Worm (Caenorhabditis elegans) whole organism, early embryonic: ENCODE measurements around the gene hpk-1.

Source experiments
- B0310.2 ChIP-seq: sonication (generic microtip); optimal IDR thresholded peaks from 2 replicates; lab custom pipeline; 2016; ENCODE audit warnings: mild to moderate bottlenecking, missing genetic modification characterization, missing compliant biosample characterization
- F13C5.2 ChIP-seq: sonication (generic microtip); optimal IDR thresholded peaks from 2 replicates; lab custom pipeline; 2017; ENCODE audit warnings: mild to moderate bottlenecking, missing genetic modification characterization, inconsistent platforms, missing compliant biosample characterization
- aly-1 ChIP-seq: sonication (generic microtip); optimal IDR thresholded peaks from 2 replicates; lab custom pipeline; 2016; ENCODE audit warnings: missing genetic modification characterization, missing compliant biosample characterization
- ama-1 ChIP-seq: fragments of 150-350 bp; optimal IDR thresholded peaks from 2 replicates; lab custom pipeline; 2014
- ceh-13 ChIP-seq: fragments of 200-800 bp; sonication (Bioruptor generic); optimal IDR thresholded peaks from 2 replicates; lab custom pipeline; 2018; ENCODE audit warnings: mild to moderate bottlenecking, missing genetic modification characterization, missing compliant biosample characterization
- ceh-36 ChIP-seq: sonication (generic microtip); optimal IDR thresholded peaks from 2 replicates; lab custom pipeline; 2016; ENCODE audit warnings: missing genetic modification characterization, inconsistent platforms, missing compliant biosample characterization
- ets-7 ChIP-seq: sonication (generic microtip); optimal IDR thresholded peaks from 2 replicates; lab custom pipeline; 2016; ENCODE audit warnings: missing genotype, missing genetic modification characterization, missing compliant biosample characterization
- flt-1 ChIP-seq: fragments of 200-800 bp; sonication (Bioruptor generic); IDR thresholded peaks from 2 replicates; pipeline ENCODE4 v1.3.6; 2022; ENCODE audit warnings: missing genetic modification characterization, missing compliant biosample characterization
- hmbx-1 ChIP-seq: sonication (generic microtip); optimal IDR thresholded peaks from 2 replicates; lab custom pipeline; 2016; ENCODE audit warnings: mild to moderate bottlenecking, missing genetic modification characterization, missing compliant biosample characterization
- hmg-4 ChIP-seq: fragments of 200-800 bp; sonication (Bioruptor generic); optimal IDR thresholded peaks from 2 replicates; lab custom pipeline; 2018; ENCODE audit warnings: mild to moderate bottlenecking, missing genetic modification characterization, missing compliant biosample characterization
- hnd-1 ChIP-seq: sonication (generic microtip); optimal IDR thresholded peaks from 2 replicates; lab custom pipeline; 2016; ENCODE audit warnings: missing genetic modification characterization, missing compliant biosample characterization
- pes-1 ChIP-seq: fragments of 200-800 bp; sonication (Bioruptor generic); IDR thresholded peaks from 2 replicates; pipeline ENCODE4 v1.3.6; 2022; ENCODE audit warnings: missing genetic modification reagents, missing genetic modification characterization, missing compliant biosample characterization
- scrt-1 ChIP-seq: fragments of 200-800 bp; sonication (Bioruptor generic); IDR thresholded peaks from 2 replicates; pipeline ENCODE4 v1.3.6; 2022; ENCODE audit warnings: missing genetic modification characterization, missing compliant biosample characterization
- sea-1 ChIP-seq: fragments of 200-800 bp; sonication (Bioruptor generic); conservative IDR thresholded peaks from 2 replicates; pipeline ENCODE4 v1.3.6; 2022; ENCODE audit warnings: missing genetic modification characterization, missing compliant biosample characterization
- tbx-11 ChIP-seq: fragments of 200-800 bp; sonication (Bioruptor generic); IDR thresholded peaks from 2 replicates; pipeline ENCODE4 v1.3.6; 2022; ENCODE audit warnings: missing genetic modification characterization, missing compliant biosample characterization
- tbx-37 ChIP-seq: fragments of 200-800 bp; sonication (Bioruptor generic); conservative IDR thresholded peaks from 2 replicates; pipeline ENCODE4 v1.3.6; 2022; ENCODE audit warnings: missing genetic modification reagents, missing genetic modification characterization, missing compliant biosample characterization
- tra-4 ChIP-seq: sonication (generic microtip); optimal IDR thresholded peaks from 2 replicates; lab custom pipeline; 2017; ENCODE audit warnings: missing genetic modification characterization, missing compliant biosample characterization

Gene hpk-1

ce11 chrX:4252047-4252446, 35.0 kb upstream of the hpk-1 start, which contains the start of gene srv-5:
srv-5 (plus strand) TSS chrX:4252347.
- no peak for TF ChIP-seq hmbx-1 (tag; lab: Kevin White, UChicago)
- no peak for TF ChIP-seq tbx-11 (GFP tag; lab: Robert Waterston, UW)
- TF ChIP-seq B0310.2 (tag; lab: Kevin White, UChicago) = no peak
- TF ChIP-seq pes-1 (GFP tag; lab: Robert Waterston, UW) = no peak
- no peak for TF ChIP-seq hnd-1 (tag; lab: Kevin White, UChicago)
- no peak for TF ChIP-seq ceh-13 (GFP tag; lab: Kevin White, UChicago)
- no peak for TF ChIP-seq ceh-36 (tag; lab: Kevin White, UChicago)
- TF ChIP-seq scrt-1 (GFP tag; lab: Robert Waterston, UW) = no peak
- TF ChIP-seq sea-1 (GFP tag; lab: Robert Waterston, UW) = no peak
- no peak for TF ChIP-seq F13C5.2
- TF ChIP-seq flt-1 (GFP tag; lab: Robert Waterston, UW) = no peak
- TF ChIP-seq ets-7 (tag; lab: Kevin White, UChicago) = no peak
- TF ChIP-seq tbx-37 = no peak

ce11 chrX:4248949-4249348, 31.9 kb upstream of the hpk-1 start, which contains the start of gene hlh-13:
hlh-13 (plus strand) TSS chrX:4249249.
- TF ChIP-seq hnd-1 (tag; lab: Kevin White, UChicago) (no peak), flt-1 (GFP tag; lab: Robert Waterston, UW) (no peak), ceh-36 (tag; lab: Kevin White, UChicago) (no peak)

- TF ChIP-seq ama-1 (lab: Kevin White, UChicago) = no peak
- no peak for TF ChIP-seq ceh-36 (tag; lab: Kevin White, UChicago)
- no peak for TF ChIP-seq F13C5.2
- TF ChIP-seq ets-7 (tag; lab: Kevin White, UChicago) = no peak
- no peak for TF ChIP-seq sea-1 (GFP tag; lab: Robert Waterston, UW)
- no peak for TF ChIP-seq pes-1 (GFP tag; lab: Robert Waterston, UW)
- TF ChIP-seq tra-4 (tag; lab: Kevin White, UChicago) = no peak
- no peak for TF ChIP-seq tbx-11 (GFP tag; lab: Robert Waterston, UW)
- TF ChIP-seq B0310.2 (tag; lab: Kevin White, UChicago) = no peak
- TF ChIP-seq aly-1 (tag; lab: Kevin White, UChicago) = no peak
- TF ChIP-seq hmbx-1 (tag; lab: Kevin White, UChicago) = no peak
Measured at ce11 chrX:4248417-4248816, 31.3 kb upstream of the hpk-1 start.

- no peak for TF ChIP-seq ama-1 (lab: Kevin White, UChicago)
- TF ChIP-seq tbx-11 (GFP tag; lab: Robert Waterston, UW) = no peak
- no peak for TF ChIP-seq scrt-1 (GFP tag; lab: Robert Waterston, UW)
Measured at ce11 chrX:4246867-4247591, 29.9 kb upstream of the hpk-1 start, which contains the start of gene F48D6.4. F48D6.4 (minus strand) TSS chrX:4247212.

- no peak for TF ChIP-seq ama-1 (lab: Kevin White, UChicago)
Measured at ce11 chrX:4246237-4246697, 29.2 kb upstream of the hpk-1 start.

- no peak for TF ChIP-seq pes-1 (GFP tag; lab: Robert Waterston, UW)
- no peak for TF ChIP-seq F13C5.2
- TF ChIP-seq tbx-37 = no peak
- TF ChIP-seq hnd-1 (tag; lab: Kevin White, UChicago) = no peak
- TF ChIP-seq flt-1 (GFP tag; lab: Robert Waterston, UW) = no peak
- TF ChIP-seq ama-1 (lab: Kevin White, UChicago) = no peak
- TF ChIP-seq hmg-4 (GFP tag; lab: Kevin White, UChicago) = no peak
- no peak for TF ChIP-seq tbx-11 (GFP tag; lab: Robert Waterston, UW)
- TF ChIP-seq tra-4 (tag; lab: Kevin White, UChicago) = no peak
- TF ChIP-seq sea-1 (GFP tag; lab: Robert Waterston, UW) = no peak
- no peak for TF ChIP-seq ceh-36 (tag; lab: Kevin White, UChicago)
- TF ChIP-seq B0310.2 (tag; lab: Kevin White, UChicago) = no peak
- no peak for TF ChIP-seq hmbx-1 (tag; lab: Kevin White, UChicago)
- no peak for TF ChIP-seq ets-7 (tag; lab: Kevin White, UChicago)
- TF ChIP-seq aly-1 (tag; lab: Kevin White, UChicago) = no peak
- no peak for TF ChIP-seq ceh-13 (GFP tag; lab: Kevin White, UChicago)
- no peak for TF ChIP-seq scrt-1 (GFP tag; lab: Robert Waterston, UW)
Measured at ce11 chrX:4245124-4245523, 28.0 kb upstream of the hpk-1 start.

- no peak for TF ChIP-seq tbx-11 (GFP tag; lab: Robert Waterston, UW)
- TF ChIP-seq tbx-37 = no peak
- no peak for TF ChIP-seq hnd-1 (tag; lab: Kevin White, UChicago)
- no peak for TF ChIP-seq hmbx-1 (tag; lab: Kevin White, UChicago)
- no peak for TF ChIP-seq B0310.2 (tag; lab: Kevin White, UChicago)
- TF ChIP-seq ama-1 (lab: Kevin White, UChicago) = no peak
- TF ChIP-seq ceh-13 (GFP tag; lab: Kevin White, UChicago) = no peak
- no peak for TF ChIP-seq sea-1 (GFP tag; lab: Robert Waterston, UW)
- no peak for TF ChIP-seq hmg-4 (GFP tag; lab: Kevin White, UChicago)
- no peak for TF ChIP-seq ceh-36 (tag; lab: Kevin White, UChicago)
- no peak for TF ChIP-seq F13C5.2
- no peak for TF ChIP-seq scrt-1 (GFP tag; lab: Robert Waterston, UW)
- TF ChIP-seq flt-1 (GFP tag; lab: Robert Waterston, UW) = no peak
- TF ChIP-seq pes-1 (GFP tag; lab: Robert Waterston, UW) = no peak
- no peak for TF ChIP-seq ets-7 (tag; lab: Kevin White, UChicago)
- no peak for TF ChIP-seq aly-1 (tag; lab: Kevin White, UChicago)
Measured at ce11 chrX:4244489-4245123, 27.5 kb upstream of the hpk-1 start.
